Worm (Caenorhabditis elegans) whole organism, late embryonic: ENCODE data around the gene T28A11.17.

ENCODE experiments used
- C08G9.2 ChIP-seq: sonication (generic microtip); optimal IDR thresholded peaks from 2 replicates; lab custom pipeline; 2016; ENCODE audit warnings: mild to moderate bottlenecking, missing genetic modification characterization, moderate library complexity, missing compliant biosample characterization
- K02D7.2 ChIP-seq: sonication (generic microtip); optimal IDR thresholded peaks from 2 replicates; lab custom pipeline; 2017; ENCODE audit warnings: mild to moderate bottlenecking, missing genetic modification characterization, missing compliant biosample characterization
- T23F11.4 ChIP-seq: fragments of 200-800 bp; sonication (Bioruptor generic); optimal IDR thresholded peaks from 2 replicates; lab custom pipeline; 2018; ENCODE audit warnings: mild to moderate bottlenecking, missing genetic modification characterization, missing compliant biosample characterization
- Y22D7AL.16 ChIP-seq: sonication (generic microtip); optimal IDR thresholded peaks from 2 replicates; lab custom pipeline; 2016; ENCODE audit warnings: missing genetic modification characterization, missing compliant biosample characterization
- ama-1 ChIP-seq: fragments of 150-350 bp; optimal IDR thresholded peaks from 2 replicates; lab custom pipeline; 2014
- ceh-14 ChIP-seq: sonication (generic microtip); optimal IDR thresholded peaks from 2 replicates; lab custom pipeline; 2016; ENCODE audit warnings: missing genotype, missing genetic modification characterization, missing compliant biosample characterization
- ceh-18 ChIP-seq: sonication (generic microtip); optimal IDR thresholded peaks from 2 replicates; lab custom pipeline; 2016; ENCODE audit warnings: missing genetic modification characterization, missing compliant biosample characterization
- ceh-2 ChIP-seq: sonication (generic microtip); optimal IDR thresholded peaks from 2 replicates; lab custom pipeline; 2016; ENCODE audit warnings: missing genotype, missing genetic modification characterization, missing compliant biosample characterization
- ceh-24 ChIP-seq: sonication (generic microtip); optimal IDR thresholded peaks from 2 replicates; lab custom pipeline; 2016; ENCODE audit warnings: mild to moderate bottlenecking, missing genetic modification characterization, missing compliant biosample characterization
- ceh-30 ChIP-seq: fragments of 150-350 bp; optimal IDR thresholded peaks from 2 replicates; lab custom pipeline; 2014; ENCODE audit warnings: missing biosample characterization, missing genetic modification characterization
- ceh-45 ChIP-seq: fragments of 200-800 bp; sonication (Bioruptor generic); IDR thresholded peaks from 2 replicates; pipeline ENCODE4 v1.3.6; 2022; ENCODE audit warnings: missing genetic modification reagents, missing genetic modification characterization, missing compliant biosample characterization
- ceh-48 ChIP-seq: sonication (generic microtip); optimal IDR thresholded peaks from 2 replicates; lab custom pipeline; 2016; ENCODE audit warnings: missing genetic modification characterization, inconsistent platforms, missing compliant biosample characterization
- ceh-9 ChIP-seq: sonication (generic microtip); optimal IDR thresholded peaks from 2 replicates; lab custom pipeline; 2016; ENCODE audit warnings: mild to moderate bottlenecking, missing genetic modification characterization, inconsistent platforms, missing compliant biosample characterization
- che-1 ChIP-seq: sonication (generic microtip); optimal IDR thresholded peaks from 2 replicates; lab custom pipeline; 2016; ENCODE audit warnings: mild to moderate bottlenecking, missing genetic modification characterization, missing compliant biosample characterization
- dmd-4 ChIP-seq: sonication (generic microtip); optimal IDR thresholded peaks from 2 replicates; lab custom pipeline; 2016; ENCODE audit warnings: borderline replicate concordance, missing genetic modification characterization, missing compliant biosample characterization
- dve-1 ChIP-seq: sonication (generic microtip); optimal IDR thresholded peaks from 2 replicates; lab custom pipeline; 2017; ENCODE audit warnings: antibody characterized with exemption, mild to moderate bottlenecking, missing genetic modification characterization, missing compliant biosample characterization
- elt-4 ChIP-seq: sonication (generic microtip); optimal IDR thresholded peaks from 2 replicates; lab custom pipeline; 2016; ENCODE audit warnings: missing genetic modification characterization, missing compliant biosample characterization
- ets-4 ChIP-seq: sonication (generic microtip); optimal IDR thresholded peaks from 2 replicates; lab custom pipeline; 2016; ENCODE audit warnings: missing genetic modification characterization, missing compliant biosample characterization
- eyg-1 ChIP-seq: sonication (generic microtip); optimal IDR thresholded peaks from 2 replicates; lab custom pipeline; 2016; ENCODE audit warnings: missing genotype, missing genetic modification characterization, missing compliant biosample characterization
- fkh-6 ChIP-seq: sonication (generic microtip); optimal IDR thresholded peaks from 2 replicates; lab custom pipeline; 2016; ENCODE audit warnings: missing genetic modification characterization, missing compliant biosample characterization
- hlh-15 ChIP-seq: sonication (generic microtip); optimal IDR thresholded peaks from 2 replicates; lab custom pipeline; 2016; ENCODE audit warnings: missing genetic modification characterization, missing compliant biosample characterization
- hlh-30 ChIP-seq: sonication (generic microtip); optimal IDR thresholded peaks from 2 replicates; lab custom pipeline; 2017; ENCODE audit warnings: antibody characterized with exemption, missing genetic modification characterization, missing compliant biosample characterization; ENCODE audit not compliant: insufficient read depth
- hlh-6 ChIP-seq: sonication (generic microtip); optimal IDR thresholded peaks from 2 replicates; lab custom pipeline; 2016; ENCODE audit warnings: missing genotype, missing genetic modification characterization, missing compliant biosample characterization
- lim-6 ChIP-seq: sonication (generic microtip); optimal IDR thresholded peaks from 2 replicates; lab custom pipeline; 2016; ENCODE audit warnings: missing genetic modification characterization, missing compliant biosample characterization
- nhr-11 ChIP-seq: fragments of 150-350 bp; optimal IDR thresholded peaks from 2 replicates; lab custom pipeline; 2014; ENCODE audit warnings: missing biosample characterization, missing genetic modification characterization
- nhr-232 ChIP-seq: sonication (generic microtip); optimal IDR thresholded peaks from 2 replicates; lab custom pipeline; 2016; ENCODE audit warnings: missing genetic modification characterization, missing compliant biosample characterization
- odd-2 ChIP-seq: sonication (generic microtip); optimal IDR thresholded peaks from 2 replicates; lab custom pipeline; 2017; ENCODE audit warnings: antibody characterized with exemption, mild to moderate bottlenecking, missing genetic modification characterization, missing compliant biosample characterization
- pat-9 ChIP-seq: fragments of 200-800 bp; sonication (Bioruptor generic); optimal IDR thresholded peaks from 2 replicates; lab custom pipeline; 2018; ENCODE audit warnings: mild to moderate bottlenecking, missing genetic modification characterization, moderate library complexity, missing compliant biosample characterization
- pax-1 ChIP-seq: fragments of 150-350 bp; optimal IDR thresholded peaks from 2 replicates; lab custom pipeline; 2014; ENCODE audit warnings: missing biosample characterization, missing genetic modification characterization
- pha-2 ChIP-seq: sonication (generic microtip); optimal IDR thresholded peaks from 2 replicates; lab custom pipeline; 2017; ENCODE audit warnings: mild to moderate bottlenecking, missing genetic modification characterization, missing compliant biosample characterization
- pha-4 ChIP-seq: fragments of 150-350 bp; optimal IDR thresholded peaks from 2 replicates; lab custom pipeline; 2018; ENCODE audit warnings: missing biosample characterization, missing genetic modification reagents, missing genetic modification characterization
- pqm-1 ChIP-seq: sonication (generic microtip); optimal IDR thresholded peaks from 2 replicates; lab custom pipeline; 2016; ENCODE audit warnings: missing genetic modification characterization, missing compliant biosample characterization
- sox-2 ChIP-seq: fragments of 200-800 bp; sonication (Bioruptor generic); IDR thresholded peaks from 2 replicates; pipeline ENCODE4 v1.3.6; 2022; ENCODE audit warnings: missing genetic modification reagents, missing genetic modification characterization, missing compliant biosample characterization
- tbx-2 ChIP-seq: sonication (generic microtip); optimal IDR thresholded peaks from 2 replicates; lab custom pipeline; 2016; ENCODE audit warnings: missing genetic modification characterization, missing compliant biosample characterization
- ttx-3 ChIP-seq: sonication (generic microtip); optimal IDR thresholded peaks from 2 replicates; lab custom pipeline; 2016; ENCODE audit warnings: missing genetic modification reagents, missing genetic modification characterization, missing compliant biosample characterization
- unc-86 ChIP-seq: sonication (generic microtip); optimal IDR thresholded peaks from 2 replicates; lab custom pipeline; 2016; ENCODE audit warnings: missing genetic modification characterization, missing compliant biosample characterization
- ztf-16 ChIP-seq: sonication (generic microtip); optimal IDR thresholded peaks from 2 replicates; lab custom pipeline; 2017; ENCODE audit warnings: missing genetic modification characterization, missing compliant biosample characterization

The T28A11.17 gene

ce11 chrV:3287330-3287729, 21.2 kb upstream of the T28A11.17 start, which contains the start of gene F35F10.7:
Gene F35F10.7 (minus strand): TSS chrV:3287430.
- TF ChIP-seq K02D7.2 (no peak), ceh-30 (tag; lab: Kevin White, UChicago) (no peak), pha-4 (no peak), pat-9 (tag; lab: Kevin White, UChicago) (no peak), ets-4 (no peak), sox-2 (GFP tag; lab: Robert Waterston, UW) (no peak)
- TF ChIP-seq, all 69 proteins: peak for 0

ce11 chrV:3284629-3285028, 18.5 kb upstream of the T28A11.17 start, which contains the start of gene F35F10.5:
Gene F35F10.5 (plus strand): TSS chrV:3284929.
- TF ChIP-seq Y22D7AL.16 (no peak), ceh-2 (no peak), pqm-1 (tag; lab: Kevin White, UChicago) (no peak), tbx-2 (tag; lab: Kevin White, UChicago) (no peak), ceh-45 (GFP tag; lab: Robert Waterston, UW) (no peak), pha-4 (no peak), ttx-3 (no peak)

ce11 chrV:3282957-3283356, 16.9 kb upstream of the T28A11.17 start, which contains the start of gene str-64:
Gene str-64 (plus strand): TSS chrV:3283257.
- TF ChIP-seq nhr-11 (tag; lab: Kevin White, UChicago) (no peak), ttx-3 (no peak), lim-6 (no peak), elt-4 (no peak), C08G9.2 (tag; lab: Kevin White, UChicago) (no peak)
- TF ChIP-seq, all 69 proteins: peak for 0

ce11 chrV:3281523-3281922, 15.4 kb upstream of the T28A11.17 start, which contains the start of gene T28A11.25:
Gene T28A11.25 (plus strand): TSS chrV:3281823.
- TF ChIP-seq dve-1 (tag; lab: Kevin White, UChicago) (no peak), unc-86 (no peak), hlh-6 (no peak), eyg-1 (tag; lab: Kevin White, UChicago) (no peak), T23F11.4 (GFP tag; lab: Kevin White, UChicago) (no peak), pha-2 (tag; lab: Kevin White, UChicago) (no peak), ceh-24 (tag; lab: Kevin White, UChicago) (no peak), dmd-4 (no peak), odd-2 (tag; lab: Kevin White, UChicago) (no peak), che-1 (no peak), ceh-45 (GFP tag; lab: Robert Waterston, UW) (no peak)

- TF ChIP-seq ceh-48 (tag; lab: Kevin White, UChicago) (no peak), hlh-30 (tag; lab: Kevin White, UChicago) (no peak), lim-6 (no peak), pax-1 (no peak), nhr-232 (tag; lab: Kevin White, UChicago) (no peak), hlh-15 (tag; lab: Kevin White, UChicago) (no peak), ceh-18 (no peak)
Observed at ce11 chrV:3280009-3280408, 13.9 kb upstream of the T28A11.17 start, which contains the start of gene T28A11.2. Gene T28A11.2 (plus strand): TSS chrV:3280379.

ce11 chrV:3279138-3279537, 13.0 kb upstream of the T28A11.17 start:
- TF ChIP-seq hlh-30 (tag; lab: Kevin White, UChicago) = no peak
- no peak for TF ChIP-seq ceh-14 (tag; lab: Kevin White, UChicago)
- no peak for TF ChIP-seq ceh-9
- no peak for TF ChIP-seq pat-9 (tag; lab: Kevin White, UChicago)
- TF ChIP-seq nhr-11 (tag; lab: Kevin White, UChicago) = no peak
- no peak for TF ChIP-seq che-1
- TF ChIP-seq ama-1 (lab: Kevin White, UChicago) = no peak
- no peak for TF ChIP-seq ztf-16 (tag; lab: Kevin White, UChicago)
- TF ChIP-seq fkh-6 (tag; lab: Kevin White, UChicago) = no peak
